ENCODE assay signal across 1 fruit fly cellular context in genomic region chrX:8560087-8560999, dm6.
TF ChIP-seq lines count a peak whose summit lies in the region.

TSS of gene CG12112 (minus strand) at chrX:8560192.
TSS of gene Trf4-1 (plus strand) at chrX:8560322.

TF ChIP-seq in whole organism, embryonic, 481 proteins besides CTCF, POLR2A, EP300 and RAD21 (continued from another document and continues in another):
- TF ChIP-seq CG2129 (GFP tag; IDR thresholded peaks at IDR 0.05; lab: Robert Waterston, UW; ENCODE audit: partially characterized antibody) (peak; percentile 37; the same call in 1 of the 2 replicates), az2 (GFP tag; optimal IDR thresholded peaks at IDR 0.05; lab: Kevin White, UChicago) (no peak), nau (GFP tag; optimal IDR thresholded peaks at IDR 0.05; lab: Kevin White, UChicago) (no peak), Dll (GFP tag; IDR thresholded peaks at IDR 0.05; lab: Robert Waterston, UW; ENCODE audit: partially characterized antibody) (peak; percentile 79), Hey (tag; optimal IDR thresholded peaks at IDR 0.05; lab: Kevin White, UChicago) (no peak), CG18619 (GFP tag; optimal IDR thresholded peaks at IDR 0.05; lab: Kevin White, UChicago) (no peak), Abd-B (GFP tag; optimal IDR thresholded peaks at IDR 0.05; lab: Kevin White, UChicago) (peak; percentile 45), nom (GFP tag; optimal IDR thresholded peaks at IDR 0.05; lab: Kevin White, UChicago) (peak; percentile 49), Deaf1 (tag; optimal IDR thresholded peaks at IDR 0.05; lab: Kevin White, UChicago) (peak; percentile 13), wdn (GFP tag; IDR thresholded peaks at IDR 0.05; lab: Robert Waterston, UW) (no peak), ro (GFP tag; IDR thresholded peaks at IDR 0.05; lab: Robert Waterston, UW) (no peak), odd (GFP tag; optimal IDR thresholded peaks at IDR 0.05; lab: Kevin White, UChicago) (no peak), sima (GFP tag; optimal IDR thresholded peaks at IDR 0.05; lab: Kevin White, UChicago) (no peak), CG17385 (GFP tag; optimal IDR thresholded peaks at IDR 0.05; lab: Kevin White, UChicago) (no peak), CG1832 (GFP tag; optimal IDR thresholded peaks at IDR 0.05; lab: Kevin White, UChicago) (peak; percentile 86), emc (GFP tag; optimal IDR thresholded peaks at IDR 0.05; lab: Kevin White, UChicago) (no peak), kni (GFP tag; optimal IDR thresholded peaks at IDR 0.05; lab: Kevin White, UChicago) (no peak), Scr (GFP tag; IDR thresholded peaks at IDR 0.05; lab: Robert Waterston, UW; ENCODE audit: partially characterized antibody) (peak; percentile 78), Rx (GFP tag; IDR thresholded peaks at IDR 0.05; lab: Robert Waterston, UW) (no peak), CG11723 (GFP tag; optimal IDR thresholded peaks at IDR 0.05; lab: Kevin White, UChicago) (no peak), Six4 (GFP tag; optimal IDR thresholded peaks at IDR 0.05; lab: Kevin White, UChicago) (no peak), CG14710 (tag; optimal IDR thresholded peaks at IDR 0.05; lab: Kevin White, UChicago) (peak; percentile 61), CrebB (tag; optimal IDR thresholded peaks at IDR 0.05; lab: Kevin White, UChicago) (no peak), kah (GFP tag; optimal IDR thresholded peaks at IDR 0.05; lab: Kevin White, UChicago) (no peak), gt (GFP tag; IDR thresholded peaks at IDR 0.05; lab: Robert Waterston, UW) (no peak), CG3065 (GFP tag; optimal IDR thresholded peaks at IDR 0.05; lab: Kevin White, UChicago) (no peak), pho (GFP tag; optimal IDR thresholded peaks at IDR 0.05; lab: Kevin White, UChicago) (no peak), Side (GFP tag; optimal IDR thresholded peaks at IDR 0.05; lab: Kevin White, UChicago) (no peak), dpn (GFP tag; optimal IDR thresholded peaks at IDR 0.05; lab: Kevin White, UChicago) (peak in 1 of 2 experiments; percentile 2), nmo (GFP tag; optimal IDR thresholded peaks at IDR 0.05; lab: Kevin White, UChicago) (peak; percentile 44), CG11247 (GFP tag; IDR thresholded peaks at IDR 0.05; lab: Robert Waterston, UW) (no peak), Ssrp (tag; optimal IDR thresholded peaks at IDR 0.05; lab: Kevin White, UChicago) (no peak), Camta (GFP tag; optimal IDR thresholded peaks at IDR 0.05; lab: Kevin White, UChicago) (no peak), CG1529 (GFP tag; optimal IDR thresholded peaks at IDR 0.05; lab: Kevin White, UChicago) (no peak), CG10209 (GFP tag; optimal IDR thresholded peaks at IDR 0.05; lab: Kevin White, UChicago) (no peak), pros (GFP tag; optimal IDR thresholded peaks at IDR 0.05; lab: Kevin White, UChicago) (peak; percentile 66), CG32532 (GFP tag; IDR thresholded peaks at IDR 0.05; lab: Robert Waterston, UW) (no peak; the same call in 1 of the 2 replicates), mam (GFP tag; optimal IDR thresholded peaks at IDR 0.05; lab: Kevin White, UChicago) (peak; percentile 11), CG4424 (GFP tag; optimal IDR thresholded peaks at IDR 0.05; lab: Kevin White, UChicago) (no peak), CG1603 (tag; optimal IDR thresholded peaks at IDR 0.05; lab: Kevin White, UChicago) (peak; percentile 69), Ets65A (GFP tag; lab: Kevin White, UChicago) (peak; percentile 66), CG31441 (GFP tag; IDR thresholded peaks at IDR 0.05; lab: Robert Waterston, UW) (peak; percentile 35; the same call in 1 of the 2 replicates), Mad (GFP tag; optimal IDR thresholded peaks at IDR 0.05; lab: Kevin White, UChicago) (no peak), CG18262 (tag; optimal IDR thresholded peaks at IDR 0.05; lab: Kevin White, UChicago) (no peak), jumu (GFP tag; optimal IDR thresholded peaks at IDR 0.05; lab: Kevin White, UChicago) (peak; percentile 14), Usf (GFP tag; optimal IDR thresholded peaks at IDR 0.05; lab: Kevin White, UChicago) (no peak), CG17568 (GFP tag; optimal IDR thresholded peaks at IDR 0.05; lab: Kevin White, UChicago) (no peak), CG13775 (GFP tag; optimal IDR thresholded peaks at IDR 0.05; lab: Kevin White, UChicago) (no peak), CG9437 (GFP tag; optimal IDR thresholded peaks at IDR 0.05; lab: Kevin White, UChicago) (no peak), CG16813 (GFP tag; IDR thresholded peaks at IDR 0.05; lab: Robert Waterston, UW; ENCODE audit: partially characterized antibody) (peak; percentile 79), Spps (tag; optimal IDR thresholded peaks at IDR 0.05; lab: Kevin White, UChicago) (no peak), ATbp (GFP tag; optimal IDR thresholded peaks at IDR 0.05; lab: Kevin White, UChicago) (no peak), CG13894 (tag; optimal IDR thresholded peaks at IDR 0.05; lab: Kevin White, UChicago) (peak; percentile 60), CG4730 (GFP tag; IDR thresholded peaks at IDR 0.05; lab: Robert Waterston, UW) (no peak), CkIIα-i1 (GFP tag; IDR thresholded peaks at IDR 0.05; lab: Robert Waterston, UW) (no peak), CG10274 (GFP tag; optimal IDR thresholded peaks at IDR 0.05; lab: Kevin White, UChicago) (no peak), cas (GFP tag; IDR thresholded peaks at IDR 0.05; lab: Robert Waterston, UW) (no peak), Hmx (GFP tag; optimal IDR thresholded peaks at IDR 0.05; lab: Kevin White, UChicago) (no peak), mld (GFP tag; IDR thresholded peaks at IDR 0.05; lab: Robert Waterston, UW; ENCODE audit: partially characterized antibody) (no peak), ftz-f1 (GFP tag; optimal IDR thresholded peaks at IDR 0.05; lab: Kevin White, UChicago) (no peak), CG10267 (tag; optimal IDR thresholded peaks at IDR 0.05; lab: Kevin White, UChicago) (peak; percentile 53), Lim3 (GFP tag; IDR thresholded peaks at IDR 0.05; lab: Robert Waterston, UW) (no peak), en (GFP tag; optimal IDR thresholded peaks at IDR 0.05; lab: Kevin White, UChicago) (no peak), CG10959 (GFP tag; IDR thresholded peaks at IDR 0.05; lab: Robert Waterston, UW) (no peak), CG7839 (tag; optimal IDR thresholded peaks at IDR 0.05; lab: Kevin White, UChicago) (no peak), CG14441 (GFP tag; IDR thresholded peaks at IDR 0.05; lab: Robert Waterston, UW) (no peak), tx (GFP tag; optimal IDR thresholded peaks at IDR 0.05; lab: Kevin White, UChicago) (no peak), peb (GFP tag; IDR thresholded peaks at IDR 0.05; lab: Robert Waterston, UW) (no peak), CG17359 (tag; optimal IDR thresholded peaks at IDR 0.05; lab: Kevin White, UChicago) (no peak), CG18011 (GFP tag; optimal IDR thresholded peaks at IDR 0.05; lab: Kevin White, UChicago) (no peak), CG6683 (GFP tag; optimal IDR thresholded peaks at IDR 0.05; lab: Kevin White, UChicago) (no peak), Opbp (GFP tag; IDR thresholded peaks at IDR 0.05; lab: Robert Waterston, UW; ENCODE audit: partially characterized antibody) (peak; percentile 78), CG11085 (GFP tag; IDR thresholded peaks at IDR 0.05; lab: Robert Waterston, UW) (no peak), CG10147 (GFP tag; optimal IDR thresholded peaks at IDR 0.05; lab: Kevin White, UChicago) (no peak), crol (GFP tag; IDR thresholded peaks at IDR 0.05; lab: Robert Waterston, UW) (peak; percentile 82), sug (tag; optimal IDR thresholded peaks at IDR 0.05; lab: Kevin White, UChicago) (peak; percentile 24), fd64A (GFP tag; optimal IDR thresholded peaks at IDR 0.05; lab: Kevin White, UChicago) (no peak), tna (GFP tag; IDR thresholded peaks at IDR 0.05; lab: Robert Waterston, UW; ENCODE audit: partially characterized antibody) (no peak), CG3281 (GFP tag; optimal IDR thresholded peaks at IDR 0.05; lab: Kevin White, UChicago) (no peak), CG1233 (GFP tag; optimal IDR thresholded peaks at IDR 0.05; lab: Kevin White, UChicago) (no peak), HHEX (GFP tag; optimal IDR thresholded peaks at IDR 0.05; lab: Kevin White, UChicago) (no peak), fu2 (GFP tag; optimal IDR thresholded peaks at IDR 0.05; lab: Kevin White, UChicago) (no peak), rib (GFP tag; IDR thresholded peaks at IDR 0.05; lab: Robert Waterston, UW) (0 out of 2 replicates have a peak, but pooled peaks have one; percentile 30), CG9876 (GFP tag; optimal IDR thresholded peaks at IDR 0.05; lab: Kevin White, UChicago) (no peak), p53 (GFP tag; optimal IDR thresholded peaks at IDR 0.05; lab: Kevin White, UChicago) (no peak), amos (GFP tag; IDR thresholded peaks at IDR 0.05; lab: Robert Waterston, UW; ENCODE audit: partially characterized antibody) (peak; percentile 80), phol (tag; optimal IDR thresholded peaks at IDR 0.05; lab: Kevin White, UChicago) (peak; percentile 48), run (tag; optimal IDR thresholded peaks at IDR 0.05; lab: Kevin White, UChicago) (no peak), eve (GFP tag; optimal IDR thresholded peaks at IDR 0.05; lab: Kevin White, UChicago) (no peak), CG31365 (tag; optimal IDR thresholded peaks at IDR 0.05; lab: Kevin White, UChicago) (no peak), CG3838 (GFP tag; optimal IDR thresholded peaks at IDR 0.05; lab: Kevin White, UChicago) (no peak), Elba2 (GFP tag; optimal IDR thresholded peaks at IDR 0.05; lab: Kevin White, UChicago) (no peak), CG14050 (GFP tag; IDR thresholded peaks at IDR 0.05; lab: Robert Waterston, UW) (no peak), CG3995 (GFP tag; optimal IDR thresholded peaks at IDR 0.05; lab: Kevin White, UChicago) (peak; percentile 68), CG7786 (GFP tag; optimal IDR thresholded peaks at IDR 0.05; lab: Kevin White, UChicago) (no peak), chm (GFP tag; IDR thresholded peaks at IDR 0.05; lab: Robert Waterston, UW) (no peak), CG12219 (GFP tag; optimal IDR thresholded peaks at IDR 0.05; lab: Kevin White, UChicago) (no peak), dati (GFP tag; IDR thresholded peaks at IDR 0.05; lab: Robert Waterston, UW) (no peak), CG13624 (GFP tag; optimal IDR thresholded peaks at IDR 0.05; lab: Kevin White, UChicago) (no peak), dysf (GFP tag; IDR thresholded peaks at IDR 0.05; lab: Robert Waterston, UW) (0 out of 3 replicates have a peak, but pooled peaks have one; percentile 14), CG7357 (GFP tag; IDR thresholded peaks at IDR 0.05; lab: Robert Waterston, UW) (no peak), C15 (GFP tag; IDR thresholded peaks at IDR 0.05; lab: Robert Waterston, UW) (no peak), Atf6 (GFP tag; IDR thresholded peaks at IDR 0.05; lab: Robert Waterston, UW) (no peak), esg (GFP tag; conservative IDR thresholded peaks at IDR 0.05; lab: Robert Waterston, UW) (no peak), Hand (GFP tag; optimal IDR thresholded peaks at IDR 0.05; lab: Kevin White, UChicago) (no peak), Atf3 (GFP tag; optimal IDR thresholded peaks at IDR 0.05; lab: Kevin White, UChicago) (no peak), ERR (GFP tag; optimal IDR thresholded peaks at IDR 0.05; lab: Kevin White, UChicago) (no peak), Neu2 (GFP tag; optimal IDR thresholded peaks at IDR 0.05; lab: Kevin White, UChicago; ENCODE audit: borderline replicate concordance) (no peak), Atf-2 (GFP tag; optimal IDR thresholded peaks at IDR 0.05; lab: Kevin White, UChicago) (no peak), CG6765 (GFP tag; optimal IDR thresholded peaks at IDR 0.05; lab: Kevin White, UChicago) (no peak), CG4854 (GFP tag; optimal IDR thresholded peaks at IDR 0.05; lab: Kevin White, UChicago) (no peak), NfI (GFP tag; optimal IDR thresholded peaks at IDR 0.05; lab: Kevin White, UChicago) (no peak), fd102C (GFP tag; optimal IDR thresholded peaks at IDR 0.05; lab: Kevin White, UChicago) (no peak), lmd (GFP tag; IDR thresholded peaks at IDR 0.05; lab: Robert Waterston, UW) (no peak), CG5245 (GFP tag; optimal IDR thresholded peaks at IDR 0.05; lab: Kevin White, UChicago) (no peak), wor (GFP tag; IDR thresholded peaks at IDR 0.05; lab: Robert Waterston, UW) (no peak), H15 (GFP tag; IDR thresholded peaks at IDR 0.05; lab: Robert Waterston, UW) (no peak), CG2116 (GFP tag; optimal IDR thresholded peaks at IDR 0.05; lab: Kevin White, UChicago) (peak; percentile 83), sisA (GFP tag; IDR thresholded peaks at IDR 0.05; lab: Robert Waterston, UW) (no peak), Sry-δ (GFP tag; optimal IDR thresholded peaks at IDR 0.05; lab: Kevin White, UChicago) (peak; percentile 91), Stat92E (GFP tag; optimal IDR thresholded peaks at IDR 0.05; lab: Kevin White, UChicago) (no peak), D19B (GFP tag; optimal IDR thresholded peaks at IDR 0.05; lab: Kevin White, UChicago) (no peak), NC2β (GFP tag; optimal IDR thresholded peaks at IDR 0.05; lab: Kevin White, UChicago) (peak; percentile 29), CG4707 (GFP tag; optimal IDR thresholded peaks at IDR 0.05; lab: Kevin White, UChicago) (no peak), HLH3B (GFP tag; IDR thresholded peaks at IDR 0.05; lab: Robert Waterston, UW) (no peak), NFAT (GFP tag; IDR thresholded peaks at IDR 0.05; lab: Robert Waterston, UW) (no peak), dmrt11E (tag; optimal IDR thresholded peaks at IDR 0.05; lab: Kevin White, UChicago) (no peak), zfh2 (GFP tag; optimal IDR thresholded peaks at IDR 0.05; lab: Kevin White, UChicago) (no peak), CG15269 (tag; optimal IDR thresholded peaks at IDR 0.05; lab: Kevin White, UChicago) (no peak), chn (GFP tag; optimal IDR thresholded peaks at IDR 0.05; lab: Kevin White, UChicago) (no peak), zen (tag; optimal IDR thresholded peaks at IDR 0.05; lab: Kevin White, UChicago) (peak; percentile 31), CG34376 (GFP tag; optimal IDR thresholded peaks at IDR 0.05; lab: Kevin White, UChicago) (no peak), Dip2 (GFP tag; IDR thresholded peaks at IDR 0.05; lab: Robert Waterston, UW) (no peak), CG11695 (GFP tag; IDR thresholded peaks at IDR 0.05; lab: Robert Waterston, UW) (no peak), Xbp1 (GFP tag; optimal IDR thresholded peaks at IDR 0.05; lab: Kevin White, UChicago) (peak; percentile 7), nerfin-2 (GFP tag; IDR thresholded peaks at IDR 0.05; lab: Robert Waterston, UW; ENCODE audit: partially characterized antibody) (peak; percentile 43; the same call in 1 of the 2 replicates), CG4820 (GFP tag; optimal IDR thresholded peaks at IDR 0.05; lab: Kevin White, UChicago) (no peak)
